Worm (Caenorhabditis elegans): ENCODE measurements around the gene sra-9.

DNA sequence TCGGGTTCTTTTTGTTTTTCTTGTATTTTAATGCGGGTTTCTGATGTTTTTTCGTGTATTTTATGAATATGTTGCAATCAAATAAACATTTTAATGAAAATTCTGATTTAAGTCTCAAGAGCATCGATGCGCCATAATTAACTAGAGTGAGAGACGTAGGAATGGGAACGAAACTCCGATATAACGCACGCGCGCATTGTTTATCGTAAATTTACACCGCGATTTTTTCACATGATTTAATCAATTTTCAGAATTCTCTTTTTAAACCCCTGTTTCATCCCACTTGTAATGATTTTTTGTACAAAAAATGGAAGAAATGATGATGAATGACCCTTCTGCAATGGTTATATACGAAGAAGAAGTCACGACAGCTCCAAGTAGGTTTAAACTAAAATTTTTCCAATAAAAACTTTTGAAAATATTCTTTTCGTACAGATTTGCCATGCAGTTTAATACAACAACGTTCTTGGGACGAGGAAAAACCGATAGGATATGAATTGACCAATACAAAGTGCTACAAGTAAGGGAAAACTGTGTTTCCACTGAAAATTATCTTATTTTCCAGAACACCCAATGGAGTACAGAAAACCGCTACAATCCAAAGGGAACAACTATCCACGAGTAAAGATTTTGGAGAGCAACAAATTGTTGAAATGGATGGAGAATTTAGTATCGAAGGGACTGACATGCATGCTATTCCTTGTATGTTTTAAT, 25.5 kb downstream of the sra-9 start, which contains the start of gene zfp-2:
- TF ChIP-seq him-1 (tag; optimal IDR thresholded peaks at IDR 0.05), result no peak
- no peak for TF ChIP-seq W03F9.2 (tag; optimal IDR thresholded peaks at IDR 0.05)
